Fruit fly (Drosophila melanogaster) whole organism: ENCODE data around the gene vig.

Source experiments
- CG8478 ChIP-seq: fragments of >200 bp; optimal IDR thresholded peaks from 2 replicates; lab custom pipeline; 2018; ENCODE audit warnings: inconsistent platforms
- Dll ChIP-seq: fragments of >200 bp; optimal IDR thresholded peaks from 2 replicates; lab custom pipeline; 2017
- EcR ChIP-seq, 2 experiments: fragments of >200 bp; optimal IDR thresholded peaks; 2 replicates each; lab custom pipeline; 2017; ENCODE audit warnings: missing biosample characterization in 2 of 2, missing genetic modification characterization in 2 of 2, missing genetic modification reagents in 2 of 2
- pan ChIP-seq: fragments of >200 bp; optimal IDR thresholded peaks from 2 replicates; lab custom pipeline; 2017
- psq ChIP-seq: fragments of >200 bp; optimal IDR thresholded peaks from 2 replicates; lab custom pipeline; 2017
- usp ChIP-seq: fragments of >200 bp; optimal IDR thresholded peaks from 2 replicates; lab custom pipeline; 2017; ENCODE audit warnings: missing biosample characterization, missing genetic modification characterization, mixed read lengths

- TF ChIP-seq CG8478 = no peak
- TF ChIP-seq EcR (GFP tag; optimal IDR thresholded peaks at IDR 0.05; lab: Kevin White, UChicago) = no peak
- no peak for TF ChIP-seq usp
- TF ChIP-seq psq (lab: Kevin White, UChicago) = no peak
- no peak for TF ChIP-seq Dll (lab: Kevin White, UChicago)
- no peak for TF ChIP-seq pan (lab: Kevin White, UChicago)
These were observed 47.9 kb upstream of the vig start for dm6 chr2L:15117995-15118394.
